Fruit fly (Drosophila melanogaster): ENCODE results near the gene CG31457.
A peak's percentile ranks its signal among the peaks of the same experiment; 100 is the strongest.

Gene CG31457

DNA sequence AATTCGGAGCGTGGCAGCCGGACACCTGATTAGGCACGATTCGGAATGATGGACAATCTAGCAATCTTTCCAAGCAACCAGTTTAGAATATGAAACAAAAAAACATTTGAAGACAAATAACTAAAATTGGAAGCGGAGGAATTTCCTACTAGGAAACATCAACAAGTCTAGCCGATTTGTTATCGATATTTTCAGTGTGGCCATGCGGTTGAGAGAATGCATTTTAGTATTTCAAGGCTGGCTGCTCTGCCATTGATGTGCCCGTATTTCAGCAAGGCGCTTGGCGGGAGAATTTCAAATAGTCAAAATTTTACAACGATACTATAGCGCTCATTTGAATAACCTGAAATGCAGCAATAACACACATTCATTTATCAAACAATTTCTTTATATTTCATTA is at the start of gene CG31457:
TSS of gene CG31457 (minus strand) at position 186 of the 400 bp plus-strand sequence.
- TF ChIP-seq fkh (GFP tag; optimal IDR thresholded peaks at IDR 0.05) (peak; percentile 24), Ets96B (tag; optimal IDR thresholded peaks at IDR 0.05) (no peak), Hr39 (GFP tag; optimal IDR thresholded peaks at IDR 0.05) (peak; percentile 0), esn (GFP tag; optimal IDR thresholded peaks at IDR 0.05) (peak; percentile 15), Eip78C (GFP tag) (peak; percentile 4)

DNA sequence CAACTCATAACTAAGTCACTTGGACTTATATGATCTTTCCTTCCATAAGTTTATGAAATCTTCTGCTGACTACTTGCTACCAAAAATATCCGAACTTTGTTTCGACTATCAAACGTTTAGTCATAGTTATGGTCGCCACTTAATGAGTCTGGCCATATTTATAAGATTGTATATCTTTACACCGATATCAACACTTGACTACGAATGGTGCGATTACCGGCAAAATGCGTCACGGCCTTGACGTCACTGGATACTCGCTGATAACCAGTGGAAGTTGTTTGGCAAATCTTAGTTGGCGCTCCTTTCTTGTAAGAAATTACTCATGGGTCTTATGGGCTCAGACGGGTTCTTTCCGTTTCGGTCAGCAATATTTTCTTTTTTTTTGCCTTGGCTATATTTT is 49.7 kb upstream of the CG31457 start:
- TF ChIP-seq Eip93F (GFP tag; optimal IDR thresholded peaks at IDR 0.05) (no peak), CG16779 (tag; optimal IDR thresholded peaks at IDR 0.05) (no peak)

DNA sequence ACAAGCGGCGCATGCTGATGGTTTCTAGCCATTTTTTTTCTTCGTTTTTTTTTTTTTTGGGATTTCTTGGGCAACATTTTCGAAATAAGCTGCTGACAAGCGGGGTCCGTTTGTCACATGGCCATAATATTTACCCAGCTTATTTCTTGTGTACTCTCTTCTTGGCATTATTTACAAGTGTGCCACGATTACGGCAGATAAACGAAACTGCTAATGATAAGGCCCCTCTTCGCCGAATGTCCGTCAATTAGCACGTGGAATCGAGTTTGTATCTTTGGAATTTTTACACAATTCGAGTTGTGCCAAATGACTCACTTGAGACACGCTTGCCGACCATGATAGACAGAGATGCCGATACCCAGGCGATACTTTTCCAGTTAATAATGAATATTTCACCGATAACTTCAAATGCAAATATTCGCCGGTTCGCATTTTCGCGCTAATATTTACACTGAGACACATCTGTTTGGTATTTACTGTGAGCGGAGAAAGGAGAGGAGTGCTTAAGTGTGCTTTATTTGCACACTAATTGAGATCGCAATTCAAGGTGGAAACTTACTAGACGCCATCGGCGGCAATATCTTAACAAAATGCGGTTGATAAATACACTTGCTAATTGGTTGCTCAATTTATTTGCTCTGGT is 48.8 kb upstream of the CG31457 start:
- TF ChIP-seq Eip78C (GFP tag) (peak; percentile 86), CG34406 (GFP tag; optimal IDR thresholded peaks at IDR 0.05) (peak; percentile 19), ss (GFP tag; optimal IDR thresholded peaks at IDR 0.05) (peak in 1 of 2 experiments; percentile 44), CG1621 (tag; optimal IDR thresholded peaks at IDR 0.05) (no peak), CG10631 (GFP tag; optimal IDR thresholded peaks at IDR 0.05) (peak; percentile 22), CG8119 (GFP tag; IDR thresholded peaks at IDR 0.05) (no peak), OdsH (GFP tag; optimal IDR thresholded peaks at IDR 0.05) (peak; percentile 23), CG8632 (GFP tag; optimal IDR thresholded peaks at IDR 0.05) (peak; percentile 21), Hr39 (GFP tag; optimal IDR thresholded peaks at IDR 0.05) (no peak), eg (GFP tag; IDR thresholded peaks at IDR 0.05) (0 out of 3 replicates have a peak, but pooled peaks have one; percentile 34), CG6808 (GFP tag; optimal IDR thresholded peaks at IDR 0.05) (peak; percentile 23), lz (GFP tag; optimal IDR thresholded peaks at IDR 0.05) (no peak), Blimp-1 (GFP tag; optimal IDR thresholded peaks at IDR 0.05) (no peak), acj6 (GFP tag; optimal IDR thresholded peaks at IDR 0.05) (peak; percentile 20), vri (GFP tag; optimal IDR thresholded peaks at IDR 0.05) (peak; percentile 24), CG11294 (GFP tag; IDR thresholded peaks at IDR 0.05) (no peak), Sox102F (GFP tag; optimal IDR thresholded peaks at IDR 0.05) (peak; percentile 60), topi (GFP tag; optimal IDR thresholded peaks at IDR 0.05) (peak; percentile 9), Met (GFP tag; optimal IDR thresholded peaks at IDR 0.05) (peak; percentile 29), Sox15 (GFP tag; optimal IDR thresholded peaks at IDR 0.05) (no peak), CG11762 (GFP tag; optimal IDR thresholded peaks at IDR 0.05; ENCODE audit: insufficient read depth) (no peak), fd59A (GFP tag; optimal IDR thresholded peaks at IDR 0.05) (peak; percentile 4), net (GFP tag; optimal IDR thresholded peaks at IDR 0.05) (peak; percentile 62), dac (GFP tag; optimal IDR thresholded peaks at IDR 0.05) (no peak), fkh (GFP tag; optimal IDR thresholded peaks at IDR 0.05) (peak; percentile 95), CG16779 (tag; optimal IDR thresholded peaks at IDR 0.05) (no peak), CG4318 (GFP tag; optimal IDR thresholded peaks at IDR 0.05) (no peak), Sox14 (GFP tag; optimal IDR thresholded peaks at IDR 0.05) (no peak), CG9139 (GFP tag; optimal IDR thresholded peaks at IDR 0.05) (peak; percentile 10), Ets21C (GFP tag; optimal IDR thresholded peaks at IDR 0.05) (no peak), CG3919 (GFP tag; optimal IDR thresholded peaks at IDR 0.05) (peak; percentile 23), CG6854 (GFP tag; optimal IDR thresholded peaks at IDR 0.05) (peak; percentile 34), cyc (GFP tag; optimal IDR thresholded peaks at IDR 0.05) (no peak), fd85E (GFP tag; optimal IDR thresholded peaks at IDR 0.05) (peak; percentile 16), spab (GFP tag; optimal IDR thresholded peaks at IDR 0.05) (no peak), Eip75B (GFP tag; optimal IDR thresholded peaks at IDR 0.05) (peak; percentile 17), achi (GFP tag; optimal IDR thresholded peaks at IDR 0.05) (peak; percentile 8), esn (GFP tag; optimal IDR thresholded peaks at IDR 0.05) (peak; percentile 31), salr (GFP tag; optimal IDR thresholded peaks at IDR 0.05) (no peak), CG6163 (GFP tag; IDR thresholded peaks at IDR 0.05) (peak; percentile 54; the same call in 2 of the 3 replicates), CG6792 (GFP tag; optimal IDR thresholded peaks at IDR 0.05) (peak; percentile 32)

Measured in whole organism, prepupa.